Fruit fly (Drosophila melanogaster) whole organism, embryonic: ENCODE measurements around the gene RpL27A.

Experiments used
- Asciz ChIP-seq: fragments of 200-800 bp; sonication (Bioruptor generic); optimal IDR thresholded peaks from 2 replicates; lab custom pipeline; 2017; ENCODE audit warnings: missing biosample characterization, mild to moderate bottlenecking, missing genetic modification characterization, missing genetic modification reagents
- B-H1 ChIP-seq: fragments of 200-800 bp; sonication (Bioruptor generic); IDR thresholded peaks from 3 replicates; pipeline ENCODE4 v1.3.6; 2022; ENCODE audit warnings: missing biosample characterization, missing genetic modification characterization
- BEAF-32 ChIP-seq: fragments of 200-800 bp; sonication (Bioruptor generic); optimal IDR thresholded peaks from 3 replicates; lab custom pipeline; 2017; ENCODE audit warnings: missing biosample characterization, missing genetic modification characterization, mild to moderate bottlenecking, moderate library complexity, missing genetic modification reagents
- Blimp-1 ChIP-seq: fragments of 200-800 bp; sonication (Bioruptor generic); optimal IDR thresholded peaks from 3 replicates; lab custom pipeline; 2018; ENCODE audit warnings: missing biosample characterization, missing genetic modification characterization, mild to moderate bottlenecking, moderate library complexity, missing genetic modification reagents
- Bteb2 ChIP-seq: fragments of 200-800 bp; sonication (Bioruptor generic); optimal IDR thresholded peaks from 2 replicates; lab custom pipeline; 2016; ENCODE audit warnings: missing biosample characterization, missing genetic modification characterization
- CG10147 ChIP-seq: fragments of 200-800 bp; sonication (Bioruptor generic); optimal IDR thresholded peaks from 2 replicates; lab custom pipeline; 2019; ENCODE audit warnings: missing biosample characterization, mild to moderate bottlenecking, missing genetic modification characterization, moderate library complexity
- CG12744 ChIP-seq: fragments of 200-800 bp; sonication (Bioruptor generic); optimal IDR thresholded peaks from 2 replicates; lab custom pipeline; 2016; ENCODE audit warnings: missing biosample characterization, missing genetic modification characterization
- CG16815 ChIP-seq: fragments of 200-800 bp; sonication (Bioruptor generic); optimal IDR thresholded peaks from 3 replicates; lab custom pipeline; 2017; ENCODE audit warnings: missing biosample characterization, mild to moderate bottlenecking, missing genetic modification characterization
- CG16863 ChIP-seq: fragments of 200-800 bp; sonication (Bioruptor generic); optimal IDR thresholded peaks from 3 replicates; lab custom pipeline; 2016; ENCODE audit warnings: missing biosample characterization, missing genetic modification characterization
- CG1832 ChIP-seq: fragments of 200-800 bp; sonication (Bioruptor generic); optimal IDR thresholded peaks from 2 replicates; lab custom pipeline; 2017; ENCODE audit warnings: missing biosample characterization, mild to moderate bottlenecking, missing genetic modification characterization, inconsistent platforms
- CG18764 ChIP-seq: fragments of 200-800 bp; sonication (Bioruptor generic); optimal IDR thresholded peaks from 3 replicates; lab custom pipeline; 2016; ENCODE audit warnings: missing biosample characterization, missing genetic modification characterization
- CG2120 ChIP-seq: fragments of 200-800 bp; sonication (Bioruptor generic); optimal IDR thresholded peaks from 3 replicates; lab custom pipeline; 2016; ENCODE audit warnings: missing biosample characterization, missing genetic modification characterization
- CG31365 ChIP-seq: fragments of 200-800 bp; sonication (Bioruptor generic); optimal IDR thresholded peaks from 2 replicates; lab custom pipeline; 2018; ENCODE audit warnings: missing biosample characterization, mild to moderate bottlenecking, missing genetic modification characterization
- CG4854 ChIP-seq: fragments of 200-800 bp; sonication (Bioruptor generic); optimal IDR thresholded peaks from 2 replicates; lab custom pipeline; 2016; ENCODE audit warnings: missing biosample characterization, missing genetic modification characterization, inconsistent platforms
- CG6254 ChIP-seq: fragments of 200-800 bp; sonication (Bioruptor generic); optimal IDR thresholded peaks from 3 replicates; lab custom pipeline; 2017; ENCODE audit warnings: mild to moderate bottlenecking, missing biosample characterization, missing genetic modification reagents, missing genetic modification characterization
- CG7357 ChIP-seq: fragments of 200-800 bp; sonication (Bioruptor generic); IDR thresholded peaks from 3 replicates; pipeline ENCODE4 v1.3.6; 2022; ENCODE audit warnings: missing biosample characterization, missing genetic modification characterization
- CG8281 ChIP-seq: fragments of 200-800 bp; sonication (Bioruptor generic); optimal IDR thresholded peaks from 2 replicates; lab custom pipeline; 2018; ENCODE audit warnings: missing biosample characterization, mild to moderate bottlenecking, missing genetic modification characterization, moderate library complexity
- CG8359 ChIP-seq: fragments of 200-800 bp; sonication (Bioruptor generic); optimal IDR thresholded peaks from 2 replicates; lab custom pipeline; 2017; ENCODE audit warnings: missing biosample characterization, mild to moderate bottlenecking, missing genetic modification characterization, borderline replicate concordance
- Dip3 ChIP-seq: fragments of 200-800 bp; sonication (Bioruptor generic); optimal IDR thresholded peaks from 3 replicates; lab custom pipeline; 2016; ENCODE audit warnings: missing biosample characterization, missing genetic modification characterization
- Fer3 ChIP-seq: fragments of 200-800 bp; sonication (Bioruptor generic); optimal IDR thresholded peaks from 2 replicates; lab custom pipeline; 2018; ENCODE audit warnings: missing biosample characterization, mild to moderate bottlenecking, missing genetic modification characterization, moderate library complexity
- HHEX ChIP-seq: fragments of 200-800 bp; sonication (Bioruptor generic); optimal IDR thresholded peaks from 3 replicates; lab custom pipeline; 2017; ENCODE audit warnings: missing biosample characterization, mild to moderate bottlenecking, missing genetic modification characterization, missing genetic modification reagents
- HLH4C ChIP-seq: fragments of 200-800 bp; sonication (Bioruptor generic); IDR thresholded peaks from 3 replicates; pipeline ENCODE4 v1.3.6; 2022; ENCODE audit warnings: missing biosample characterization, missing genetic modification characterization; ENCODE audit not compliant: partially characterized antibody
- HLHmδ ChIP-seq: fragments of 200-800 bp; sonication (Bioruptor generic); optimal IDR thresholded peaks from 2 replicates; lab custom pipeline; 2018; ENCODE audit warnings: missing biosample characterization, mild to moderate bottlenecking, missing genetic modification characterization, moderate library complexity
- Mad ChIP-seq: fragments of 200-800 bp; sonication (Bioruptor generic); optimal IDR thresholded peaks from 2 replicates; lab custom pipeline; 2016; ENCODE audit warnings: missing biosample characterization, missing genetic modification characterization
- Nf-YC ChIP-seq: fragments of 200-800 bp; optimal IDR thresholded peaks from 3 replicates; lab custom pipeline; 2019; ENCODE audit warnings: missing biosample characterization, mild to moderate bottlenecking, missing genetic modification characterization, moderate library complexity
- Optix ChIP-seq: fragments of 200-800 bp; sonication (Bioruptor generic); IDR thresholded peaks from 3 replicates; pipeline ENCODE4 v1.3.6; 2022; ENCODE audit warnings: missing biosample characterization, missing genetic modification characterization
- Sry-δ ChIP-seq: fragments of 200-800 bp; sonication (Bioruptor generic); optimal IDR thresholded peaks from 2 replicates; lab custom pipeline; 2016; ENCODE audit warnings: missing biosample characterization, missing genetic modification characterization
- Taf1 ChIP-seq: fragments of 200-800 bp; sonication (Bioruptor generic); IDR thresholded peaks from 2 replicates; pipeline ENCODE4 v1.3.6; 2022; ENCODE audit warnings: missing biosample characterization, missing genetic modification characterization
- Xrp1 ChIP-seq: fragments of 200-800 bp; sonication (Bioruptor generic); IDR thresholded peaks from 2 replicates; pipeline ENCODE4 v1.3.6; 2022; ENCODE audit warnings: missing biosample characterization, missing genetic modification characterization
- ac ChIP-seq: fragments of 200-800 bp; sonication (Bioruptor generic); optimal IDR thresholded peaks from 3 replicates; lab custom pipeline; 2017; ENCODE audit warnings: missing biosample characterization, mild to moderate bottlenecking, missing genetic modification characterization
- ara ChIP-seq: fragments of 200-800 bp; sonication (Bioruptor generic); IDR thresholded peaks from 2 replicates; pipeline ENCODE4 v1.3.6; 2022; ENCODE audit warnings: missing biosample characterization, missing genetic modification characterization
- bbx ChIP-seq: fragments of 200-800 bp; sonication (Bioruptor generic); IDR thresholded peaks from 2 replicates; pipeline ENCODE4 v1.3.6; 2022; ENCODE audit warnings: missing biosample characterization, missing genetic modification characterization; ENCODE audit not compliant: partially characterized antibody
- btn ChIP-seq: fragments of 200-800 bp; sonication (Bioruptor generic); optimal IDR thresholded peaks from 2 replicates; lab custom pipeline; 2016; ENCODE audit warnings: missing biosample characterization, missing genetic modification characterization
- disco-r ChIP-seq: fragments of 200-800 bp; sonication (Bioruptor generic); optimal IDR thresholded peaks from 2 replicates; lab custom pipeline; 2016; ENCODE audit warnings: missing biosample characterization, missing genetic modification characterization
- dmrt99B ChIP-seq: fragments of 200-800 bp; sonication (Bioruptor generic); optimal IDR thresholded peaks from 2 replicates; lab custom pipeline; 2018; ENCODE audit warnings: missing biosample characterization, mild to moderate bottlenecking, missing genetic modification characterization, moderate library complexity
- esg ChIP-seq: fragments of 200-800 bp; sonication (Bioruptor generic); conservative IDR thresholded peaks from 2 replicates; pipeline ENCODE4 v1.3.6; 2022; ENCODE audit warnings: missing biosample characterization, missing genetic modification characterization
- fd102C ChIP-seq: fragments of 200-800 bp; sonication (Bioruptor generic); optimal IDR thresholded peaks from 2 replicates; lab custom pipeline; 2018; ENCODE audit warnings: missing biosample characterization, mild to moderate bottlenecking, missing genetic modification characterization, moderate library complexity
- gem ChIP-seq: fragments of 200-800 bp; sonication (Bioruptor generic); optimal IDR thresholded peaks from 2 replicates; lab custom pipeline; 2019; ENCODE audit warnings: missing biosample characterization, mild to moderate bottlenecking, missing genetic modification characterization, moderate library complexity
- grau ChIP-seq: fragments of 200-800 bp; optimal IDR thresholded peaks from 3 replicates; lab custom pipeline; 2019; ENCODE audit warnings: missing biosample characterization, mild to moderate bottlenecking, missing genetic modification characterization, moderate library complexity
- jing ChIP-seq: fragments of 200-800 bp; sonication (Bioruptor generic); optimal IDR thresholded peaks from 2 replicates; lab custom pipeline; 2018; ENCODE audit warnings: missing biosample characterization, mild to moderate bottlenecking, missing genetic modification characterization
- maf-S ChIP-seq: fragments of 200-800 bp; sonication (Bioruptor generic); optimal IDR thresholded peaks from 2 replicates; lab custom pipeline; 2016; ENCODE audit warnings: missing biosample characterization, missing genetic modification characterization
- odd ChIP-seq: fragments of 200-800 bp; sonication (Bioruptor generic); optimal IDR thresholded peaks from 2 replicates; lab custom pipeline; 2017; ENCODE audit warnings: missing biosample characterization, mild to moderate bottlenecking, missing genetic modification characterization
- pros ChIP-seq: fragments of 200-800 bp; sonication (Bioruptor generic); optimal IDR thresholded peaks from 3 replicates; lab custom pipeline; 2019; ENCODE audit warnings: missing biosample characterization, mild to moderate bottlenecking, missing genetic modification characterization, moderate library complexity
- pzg ChIP-seq: fragments of 200-800 bp; sonication (Bioruptor generic); optimal IDR thresholded peaks from 3 replicates; lab custom pipeline; 2018; ENCODE audit warnings: missing biosample characterization, mild to moderate bottlenecking, missing genetic modification characterization, moderate library complexity
- sr ChIP-seq: fragments of 200-800 bp; sonication (Bioruptor generic); IDR thresholded peaks from 3 replicates; pipeline ENCODE4 v1.3.6; 2022; ENCODE audit warnings: missing biosample characterization, missing genetic modification characterization
- wor ChIP-seq: fragments of 200-800 bp; sonication (Bioruptor generic); IDR thresholded peaks from 2 replicates; pipeline ENCODE4 v1.3.6; 2022; ENCODE audit warnings: missing biosample characterization, missing genetic modification characterization
- zen ChIP-seq: fragments of 200-800 bp; sonication (Bioruptor generic); optimal IDR thresholded peaks from 3 replicates; lab custom pipeline; 2018; ENCODE audit warnings: missing biosample characterization, mild to moderate bottlenecking, missing genetic modification characterization, moderate library complexity

Gene RpL27A

DNA sequence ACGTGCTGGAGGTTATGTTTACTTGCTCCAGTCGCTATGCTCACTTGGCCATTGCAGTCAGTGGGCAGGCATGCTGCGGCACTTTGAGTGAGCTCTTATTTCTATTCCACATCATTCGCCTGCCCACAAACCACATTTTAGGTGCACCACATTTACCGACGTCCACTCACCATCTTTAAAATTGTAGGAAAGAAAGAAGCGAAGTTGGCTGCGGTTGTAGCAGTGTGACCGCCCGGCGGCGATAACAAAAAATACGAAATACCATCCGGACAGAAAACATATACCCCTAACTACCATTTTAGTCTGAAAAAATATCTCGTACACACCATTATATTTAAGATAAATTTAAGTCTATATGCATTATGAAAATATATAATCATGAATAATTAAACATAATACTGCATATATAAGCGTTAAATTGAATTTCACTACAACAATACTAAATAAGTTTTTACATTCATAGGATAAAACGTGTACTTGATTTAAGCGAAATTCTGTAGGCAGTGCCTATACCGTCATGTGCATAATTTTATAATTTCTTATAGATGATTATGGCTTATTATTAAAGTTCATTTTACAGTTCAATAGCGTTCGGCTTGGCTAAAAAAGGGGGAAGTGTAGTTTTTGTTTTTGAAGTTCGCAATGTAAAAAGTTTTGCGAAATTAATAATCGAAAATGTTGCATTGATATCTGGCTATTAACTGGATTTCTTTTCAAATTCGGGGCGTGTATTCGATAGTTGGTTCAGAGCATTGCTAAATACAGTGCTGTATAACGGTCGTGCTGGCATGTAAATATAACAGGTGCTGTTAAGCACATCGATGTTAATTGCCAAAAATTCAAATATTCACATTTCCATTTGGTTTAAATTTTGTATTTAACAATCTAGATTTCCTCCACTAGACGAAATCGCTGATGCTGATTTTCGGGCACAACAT is at the start of gene RpL27A (continued):
- TF ChIP-seq esg, result peak; percentile 24; the same call in 1 of the 2 replicates
- peak; percentile 68 for TF ChIP-seq Optix
- TF ChIP-seq Asciz, result peak; percentile 79
- TF ChIP-seq disco-r (GFP tag; lab: Kevin White, UChicago), result peak; percentile 66
- peak; percentile 36 for TF ChIP-seq btn (GFP tag; lab: Kevin White, UChicago)
- TF ChIP-seq pzg (GFP tag; lab: Kevin White, UChicago), result peak; percentile 73
- peak; percentile 16 for TF ChIP-seq pros (GFP tag; lab: Kevin White, UChicago)
- peak; percentile 73 for TF ChIP-seq bbx (GFP tag; lab: Robert Waterston, UW)
- TF ChIP-seq Nf-YC (tag; lab: Kevin White, UChicago), result peak; percentile 58
- TF ChIP-seq Mad (GFP tag; lab: Kevin White, UChicago), result peak; percentile 76
- peak; percentile 43 for TF ChIP-seq CG8359 (GFP tag; lab: Kevin White, UChicago)
- no peak for TF ChIP-seq HLH4C (GFP tag; lab: Robert Waterston, UW)
- peak; percentile 47 for TF ChIP-seq CG16815 (GFP tag; lab: Kevin White, UChicago)
- TF ChIP-seq ac (GFP tag; lab: Kevin White, UChicago), result peak; percentile 74
- peak; percentile 84 for TF ChIP-seq HHEX (GFP tag; lab: Kevin White, UChicago)
- TF ChIP-seq dmrt99B (tag; lab: Kevin White, UChicago), result peak; percentile 59
- TF ChIP-seq CG7357 (GFP tag; lab: Robert Waterston, UW), result peak; percentile 94
- TF ChIP-seq ara, result peak; percentile 73
- peak; percentile 63 for TF ChIP-seq Bteb2
- TF ChIP-seq B-H1 (GFP tag; lab: Robert Waterston, UW), result peak; percentile 71; the same call in 2 of the 3 replicates
- no peak for TF ChIP-seq CG1832 (GFP tag; lab: Kevin White, UChicago)
- TF ChIP-seq grau, result peak; percentile 73
- peak; percentile 11 for TF ChIP-seq CG8281 (tag; lab: Kevin White, UChicago)
- peak; percentile 66 for TF ChIP-seq CG6254 (GFP tag; lab: Kevin White, UChicago)
- TF ChIP-seq fd102C (GFP tag; lab: Kevin White, UChicago), result peak; percentile 58
- peak; percentile 33 for TF ChIP-seq zen (tag; lab: Kevin White, UChicago)
- peak; percentile 62 for TF ChIP-seq CG18764
- TF ChIP-seq jing (GFP tag; lab: Kevin White, UChicago), result no peak
- peak; percentile 41 for TF ChIP-seq CG2120 (GFP tag; lab: Kevin White, UChicago)
- peak; percentile 30; the same call in 1 of the 2 replicates for TF ChIP-seq Xrp1 (GFP tag; lab: Robert Waterston, UW)
- TF ChIP-seq gem (tag; lab: Kevin White, UChicago), result peak; percentile 81
- peak; percentile 79 for TF ChIP-seq CG31365 (tag; lab: Kevin White, UChicago)
- peak; percentile 84 for TF ChIP-seq sr (GFP tag; lab: Robert Waterston, UW)
- 0 out of 2 replicates have a peak, but pooled peaks have one; percentile 35 for TF ChIP-seq wor (GFP tag; lab: Robert Waterston, UW)
- peak; percentile 10 for TF ChIP-seq CG12744 (GFP tag; lab: Kevin White, UChicago)
- TF ChIP-seq Blimp-1 (GFP tag; lab: Kevin White, UChicago), result no peak
- TF ChIP-seq CG10147 (GFP tag; lab: Kevin White, UChicago), result peak; percentile 53
- peak; percentile 85 for TF ChIP-seq odd
- TF ChIP-seq CG16863, result peak; percentile 62
- peak; percentile 98 for TF ChIP-seq HLHmδ (GFP tag; lab: Kevin White, UChicago)
- peak; percentile 53 for TF ChIP-seq maf-S (GFP tag; lab: Kevin White, UChicago)
- TF ChIP-seq Dip3 (GFP tag; lab: Kevin White, UChicago), result peak; percentile 57
- TF ChIP-seq Taf1 (GFP tag; lab: Robert Waterston, UW), result peak; percentile 28; the same call in 1 of the 2 replicates
- TF ChIP-seq Sry-δ (GFP tag; lab: Kevin White, UChicago), result peak; percentile 59
- peak; percentile 76 for TF ChIP-seq BEAF-32
- TF ChIP-seq CG4854, result peak; percentile 61
- peak; percentile 72 for TF ChIP-seq Fer3 (tag; lab: Kevin White, UChicago)
